Worm (Caenorhabditis elegans) whole organism, midembryonic: ENCODE data around the gene F46F5.16.

Experiments used
- T22C8.4 ChIP-seq: fragments of 200-800 bp; sonication (Bioruptor generic); IDR thresholded peaks from 2 replicates; pipeline ENCODE4 v1.3.6; 2022; ENCODE audit warnings: missing genetic modification characterization, missing compliant biosample characterization
- cog-1 ChIP-seq: sonication (generic microtip); optimal IDR thresholded peaks from 2 replicates; lab custom pipeline; 2016; ENCODE audit warnings: missing genetic modification characterization, missing compliant biosample characterization
- flt-1 ChIP-seq: fragments of 200-800 bp; sonication (Bioruptor generic); IDR thresholded peaks from 2 replicates; pipeline ENCODE4 v1.3.6; 2022; ENCODE audit warnings: missing genetic modification characterization, missing compliant biosample characterization
- klf-2 ChIP-seq: fragments of 200-800 bp; sonication (Bioruptor generic); conservative IDR thresholded peaks from 2 replicates; pipeline ENCODE4 v1.3.6; 2022; ENCODE audit warnings: missing genetic modification reagents, missing genetic modification characterization, missing compliant biosample characterization
- med-1 ChIP-seq: sonication (generic microtip); optimal IDR thresholded peaks from 2 replicates; lab custom pipeline; 2017; ENCODE audit warnings: missing genetic modification characterization, mild to moderate bottlenecking, missing compliant biosample characterization, antibody characterized with exemption, missing genetic modification reagents; ENCODE audit not compliant: insufficient read depth
- tab-1 ChIP-seq: fragments of 200-800 bp; sonication (Bioruptor generic); IDR thresholded peaks from 2 replicates; pipeline ENCODE4 v1.3.6; 2022; ENCODE audit warnings: missing genetic modification characterization, missing compliant biosample characterization
- ztf-23 ChIP-seq: fragments of 200-800 bp; sonication (Bioruptor generic); IDR thresholded peaks from 2 replicates; pipeline ENCODE4 v1.3.6; 2022; ENCODE audit warnings: missing genetic modification reagents, missing genetic modification characterization, missing compliant biosample characterization
- ztf-29 ChIP-seq: fragments of 200-800 bp; sonication (Bioruptor generic); IDR thresholded peaks from 2 replicates; pipeline ENCODE4 v1.3.6; 2022; ENCODE audit warnings: missing genetic modification reagents, missing genetic modification characterization, missing compliant biosample characterization

DNA sequence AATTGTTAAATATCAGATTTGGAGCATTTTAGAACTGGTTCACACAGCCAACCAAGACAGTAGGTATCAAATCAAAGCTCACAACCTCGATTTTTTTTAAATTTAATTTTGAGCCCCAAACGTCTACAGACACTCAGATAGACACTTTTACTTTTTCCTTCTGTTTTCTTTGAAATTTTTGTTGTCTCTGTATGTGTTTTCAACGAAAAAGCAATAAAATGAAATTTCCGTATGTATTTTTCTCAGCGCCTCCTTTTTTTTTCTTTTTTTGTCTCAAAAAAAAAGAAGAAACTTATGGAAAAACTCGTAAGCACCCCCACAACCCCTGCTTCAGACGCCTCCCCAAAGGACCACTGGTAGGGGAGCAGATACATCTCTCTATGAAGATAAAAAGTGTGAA, 13.2 kb upstream of the F46F5.16 start:
- TF ChIP-seq ztf-29 (no peak), med-1 (GFP tag; lab: Kevin White, UChicago) (no peak), flt-1 (GFP tag; lab: Robert Waterston, UW) (no peak), tab-1 (GFP tag; lab: Robert Waterston, UW) (no peak), cog-1 (no peak), ztf-23 (no peak), klf-2 (no peak), T22C8.4 (no peak)
